Worm (Caenorhabditis elegans) whole organism, L1 larva: ENCODE data around the gene ZK721.4.

Experiments
- C04F5.9 ChIP-seq: sonication (generic microtip); optimal IDR thresholded peaks from 2 replicates; lab custom pipeline; 2016; ENCODE audit warnings: missing genetic modification characterization, missing compliant biosample characterization
- C16A3.4 ChIP-seq: fragments of 150-350 bp; optimal IDR thresholded peaks from 2 replicates; lab custom pipeline; 2014; ENCODE audit warnings: missing biosample characterization, missing genetic modification characterization
- Y116A8C.19 ChIP-seq: sonication (generic microtip); optimal IDR thresholded peaks from 2 replicates; lab custom pipeline; 2016; ENCODE audit warnings: missing compliant biosample characterization, missing genetic modification characterization, borderline replicate concordance
- aha-1 ChIP-seq: fragments of 150-350 bp; optimal IDR thresholded peaks from 2 replicates; lab custom pipeline; 2014; ENCODE audit warnings: missing biosample characterization, missing genetic modification characterization
- alr-1 ChIP-seq: fragments of 200-800 bp; sonication (Bioruptor generic); optimal IDR thresholded peaks from 2 replicates; lab custom pipeline; 2018; ENCODE audit warnings: borderline replicate concordance, mild to moderate bottlenecking, missing genetic modification characterization, missing compliant biosample characterization
- aly-2 ChIP-seq: fragments of 150-350 bp; optimal IDR thresholded peaks from 2 replicates; lab custom pipeline; 2014; ENCODE audit warnings: missing biosample characterization, missing genetic modification characterization
- blmp-1 ChIP-seq: fragments of 150-350 bp; optimal IDR thresholded peaks from 2 replicates; lab custom pipeline; 2014; ENCODE audit warnings: missing biosample characterization, missing genetic modification characterization
- ceh-8 ChIP-seq: fragments of 200-800 bp; sonication (Bioruptor generic); optimal IDR thresholded peaks from 2 replicates; lab custom pipeline; 2018; ENCODE audit warnings: mild to moderate bottlenecking, missing genetic modification characterization, moderate library complexity, missing compliant biosample characterization
- ceh-88 ChIP-seq: fragments of 200-800 bp; sonication (Bioruptor generic); IDR thresholded peaks from 2 replicates; pipeline ENCODE4 v1.3.6; 2022; ENCODE audit warnings: missing genetic modification characterization, missing compliant biosample characterization
- ceh-90 ChIP-seq: sonication (generic microtip); optimal IDR thresholded peaks from 2 replicates; lab custom pipeline; 2016; ENCODE audit warnings: missing genetic modification characterization, missing compliant biosample characterization
- dpl-1 ChIP-seq, 3 experiments: fragments of 150-350 bp in 2 of 3; sonication (generic microtip) in 1 of 3; optimal IDR thresholded peaks; 2 replicates each; lab custom pipeline; 2014 to 2017; ENCODE audit warnings: missing biosample characterization in 3 of 3, missing genetic modification characterization in 3 of 3, missing genetic modification reagents in 3 of 3
- efl-1 ChIP-seq, 4 experiments: fragments of 150-350 bp; optimal IDR thresholded peaks in 3 of 4; peaks in 1 of 4; 1 replicate in 1 of 4; 2 replicates in 3 of 4; lab custom pipeline; 2014; ENCODE audit warnings: missing biosample characterization in 2 of 4, missing genetic modification characterization in 2 of 4, missing genetic modification reagents in 2 of 4
- egl-27 ChIP-seq, 2 experiments: fragments of 150-350 bp in 1 of 2; sonication (generic microtip); optimal IDR thresholded peaks; 3 replicates each; lab custom pipeline; 2017 to 2018; ENCODE audit warnings: missing biosample characterization in 2 of 2, missing genetic modification characterization in 2 of 2, missing genetic modification reagents in 2 of 2
- elt-3 ChIP-seq, 6 experiments: fragments of 150-350 bp in 1 of 6; sonication (generic microtip); optimal IDR thresholded peaks; 2 replicates each; lab custom pipeline; 2017 to 2018; ENCODE audit warnings: missing biosample characterization in 6 of 6, missing genetic modification characterization in 6 of 6, inconsistent platforms in 1 of 6
- ets-5 ChIP-seq: fragments of 200-800 bp; sonication (Bioruptor generic); IDR thresholded peaks from 2 replicates; pipeline ENCODE4 v1.3.6; 2022; ENCODE audit warnings: missing genetic modification characterization, missing compliant biosample characterization
- fkh-4 ChIP-seq: sonication (generic microtip); optimal IDR thresholded peaks from 2 replicates; lab custom pipeline; 2016; ENCODE audit warnings: missing compliant biosample characterization, missing genetic modification characterization, borderline replicate concordance
- fos-1 ChIP-seq: fragments of 150-350 bp; optimal IDR thresholded peaks from 2 replicates; lab custom pipeline; 2014; ENCODE audit warnings: missing biosample characterization, missing genetic modification characterization
- grh-1 ChIP-seq: fragments of 200-800 bp; sonication (Bioruptor generic); IDR thresholded peaks from 2 replicates; pipeline ENCODE4 v1.3.6; 2022; ENCODE audit warnings: missing genetic modification reagents, missing genetic modification characterization, missing compliant biosample characterization
- hlh-17 ChIP-seq: fragments of 200-800 bp; sonication (Bioruptor generic); optimal IDR thresholded peaks from 2 replicates; lab custom pipeline; 2018; ENCODE audit warnings: missing genetic modification characterization, mild to moderate bottlenecking, missing compliant biosample characterization, moderate library complexity, borderline replicate concordance
- hlh-4 ChIP-seq: sonication (generic microtip); optimal IDR thresholded peaks from 2 replicates; lab custom pipeline; 2016; ENCODE audit warnings: mild to moderate bottlenecking, missing genetic modification characterization, missing compliant biosample characterization
- hpl-2 ChIP-seq: fragments of 150-350 bp; optimal IDR thresholded peaks from 2 replicates; lab custom pipeline; 2014; ENCODE audit warnings: missing biosample characterization, missing genetic modification reagents, missing genetic modification characterization
- irx-1 ChIP-seq: sonication (generic microtip); optimal IDR thresholded peaks from 2 replicates; lab custom pipeline; 2016; ENCODE audit warnings: missing genetic modification characterization, missing compliant biosample characterization
- isw-1 ChIP-seq: fragments of 200-800 bp; sonication (Bioruptor generic); IDR thresholded peaks from 2 replicates; pipeline ENCODE4 v1.3.6; 2022; ENCODE audit warnings: missing genetic modification characterization, missing compliant biosample characterization
- jun-1 ChIP-seq: fragments of 150-350 bp; optimal IDR thresholded peaks from 2 replicates; lab custom pipeline; 2014; ENCODE audit warnings: missing biosample characterization, missing genetic modification reagents, missing genetic modification characterization
- lin-14 ChIP-seq: fragments of 200-800 bp; sonication (Bioruptor generic); optimal IDR thresholded peaks from 2 replicates; lab custom pipeline; 2018; ENCODE audit warnings: mild to moderate bottlenecking, missing genetic modification characterization, moderate library complexity, missing compliant biosample characterization
- lir-3 ChIP-seq: sonication (generic microtip); optimal IDR thresholded peaks from 2 replicates; lab custom pipeline; 2016; ENCODE audit warnings: mild to moderate bottlenecking, missing genetic modification characterization, moderate library complexity, missing compliant biosample characterization; ENCODE audit not compliant: poor library complexity
- lsy-2 ChIP-seq, 2 experiments: fragments of 150-350 bp; optimal IDR thresholded peaks; 2 replicates each; lab custom pipeline; 2014; ENCODE audit warnings: missing biosample characterization in 2 of 2, missing genetic modification characterization in 2 of 2
- mab-9 ChIP-seq: fragments of 200-800 bp; sonication (Bioruptor generic); IDR thresholded peaks from 2 replicates; pipeline ENCODE4 v1.3.6; 2022; ENCODE audit warnings: missing genetic modification reagents, missing genetic modification characterization, missing compliant biosample characterization
- mdl-1 ChIP-seq, 2 experiments: fragments of 150-350 bp; optimal IDR thresholded peaks; 2 replicates each; lab custom pipeline; 2014 to 2017; ENCODE audit warnings: missing biosample characterization in 2 of 2, missing genetic modification characterization in 2 of 2, inconsistent platforms in 1 of 2
- mef-2 ChIP-seq: fragments of 150-350 bp; optimal IDR thresholded peaks from 2 replicates; lab custom pipeline; 2014; ENCODE audit warnings: missing biosample characterization, missing genetic modification characterization
- nhr-11 ChIP-seq: fragments of 150-350 bp; optimal IDR thresholded peaks from 2 replicates; lab custom pipeline; 2014; ENCODE audit warnings: missing biosample characterization, missing genetic modification characterization
- nhr-12 ChIP-seq: sonication (generic microtip); optimal IDR thresholded peaks from 2 replicates; lab custom pipeline; 2017; ENCODE audit warnings: missing biosample characterization, missing genetic modification characterization
- nhr-19 ChIP-seq: fragments of 200-800 bp; sonication (Bioruptor generic); conservative IDR thresholded peaks from 2 replicates; pipeline ENCODE4 v1.3.6; 2022; ENCODE audit warnings: missing genetic modification characterization, missing compliant biosample characterization
- nhr-237 ChIP-seq: fragments of 150-350 bp; optimal IDR thresholded peaks from 2 replicates; lab custom pipeline; 2014; ENCODE audit warnings: missing biosample characterization, missing genetic modification characterization
- nhr-47 ChIP-seq: sonication (generic microtip); optimal IDR thresholded peaks from 2 replicates; lab custom pipeline; 2016; ENCODE audit warnings: mild to moderate bottlenecking, missing genetic modification characterization, moderate library complexity, missing compliant biosample characterization
- nhr-77 ChIP-seq: fragments of 150-350 bp; optimal IDR thresholded peaks from 2 replicates; lab custom pipeline; 2014; ENCODE audit warnings: missing biosample characterization, missing genetic modification characterization
- nhr-84 ChIP-seq: sonication (generic microtip); optimal IDR thresholded peaks from 2 replicates; lab custom pipeline; 2017; ENCODE audit warnings: missing biosample characterization, missing genetic modification characterization
- nhr-90 ChIP-seq: sonication (generic microtip); optimal IDR thresholded peaks from 2 replicates; lab custom pipeline; 2016; ENCODE audit warnings: mild to moderate bottlenecking, missing genetic modification characterization, missing compliant biosample characterization; ENCODE audit not compliant: poor library complexity
- pag-3 ChIP-seq: sonication (generic microtip); optimal IDR thresholded peaks from 2 replicates; lab custom pipeline; 2017; ENCODE audit warnings: missing genetic modification characterization, mild to moderate bottlenecking, missing compliant biosample characterization, antibody characterized with exemption, borderline replicate concordance; ENCODE audit not compliant: insufficient read depth
- pax-3 ChIP-seq: fragments of 200-800 bp; sonication (Bioruptor generic); optimal IDR thresholded peaks from 2 replicates; lab custom pipeline; 2018; ENCODE audit warnings: mild to moderate bottlenecking, missing genetic modification characterization, moderate library complexity, missing compliant biosample characterization
- pqm-1 ChIP-seq: sonication (generic microtip); optimal IDR thresholded peaks from 3 replicates; lab custom pipeline; 2017; ENCODE audit warnings: missing biosample characterization, missing genetic modification characterization
- rnt-1 ChIP-seq: sonication (generic microtip); optimal IDR thresholded peaks from 2 replicates; lab custom pipeline; 2016; ENCODE audit warnings: mild to moderate bottlenecking, missing genetic modification characterization, moderate library complexity, missing compliant biosample characterization
- sptf-1 ChIP-seq: fragments of 150-350 bp; optimal IDR thresholded peaks from 2 replicates; lab custom pipeline; 2014; ENCODE audit warnings: missing biosample characterization, missing genetic modification characterization
- sup-37 ChIP-seq: fragments of 200-800 bp; sonication (Bioruptor generic); optimal IDR thresholded peaks from 2 replicates; lab custom pipeline; 2018; ENCODE audit warnings: mild to moderate bottlenecking, missing genetic modification characterization, missing compliant biosample characterization
- swsn-7 ChIP-seq: sonication (generic microtip); optimal IDR thresholded peaks from 2 replicates; lab custom pipeline; 2016; ENCODE audit warnings: missing genetic modification characterization, missing compliant biosample characterization
- unc-130 ChIP-seq: fragments of 150-350 bp; optimal IDR thresholded peaks from 2 replicates; lab custom pipeline; 2017; ENCODE audit warnings: missing biosample characterization, missing genetic modification characterization, inconsistent platforms
- unc-62 ChIP-seq: fragments of 150-350 bp; optimal IDR thresholded peaks from 2 replicates; lab custom pipeline; 2014; ENCODE audit warnings: missing biosample characterization, missing genetic modification reagents, missing genetic modification characterization
- unc-86 ChIP-seq: sonication (generic microtip); optimal IDR thresholded peaks from 2 replicates; lab custom pipeline; 2016; ENCODE audit warnings: missing genetic modification characterization, missing compliant biosample characterization
- zag-1 ChIP-seq: fragments of 150-350 bp; optimal IDR thresholded peaks from 2 replicates; lab custom pipeline; 2014; ENCODE audit warnings: missing biosample characterization, missing genetic modification characterization
- ztf-11 ChIP-seq, 2 experiments: sonication (generic microtip); optimal IDR thresholded peaks; 2 replicates each; lab custom pipeline; 2016 to 2017; ENCODE audit warnings: missing genetic modification characterization in 2 of 2, missing biosample characterization in 1 of 2, missing compliant biosample characterization in 1 of 2
- ztf-4 ChIP-seq: fragments of 150-350 bp; optimal IDR thresholded peaks from 2 replicates; lab custom pipeline; 2014; ENCODE audit warnings: missing biosample characterization, missing genetic modification characterization

ZK721.4 gene

ce11 chrX:8810908-8811307, 32.2 kb downstream of the ZK721.4 start, which contains the start of gene R04E5.9:
Gene R04E5.9, minus strand, starts transcription at chrX:8811142.
- TF ChIP-seq nhr-19 (GFP tag; lab: Robert Waterston, UW) (peak; percentile 68), unc-130 (no peak), fkh-4 (tag; lab: Kevin White, UChicago) (no peak), irx-1 (tag; lab: Kevin White, UChicago) (peak; percentile 62), jun-1 (tag; lab: Kevin White, UChicago) (peak; percentile 88), lin-14 (GFP tag; lab: Kevin White, UChicago) (peak; percentile 99), pax-3 (tag; lab: Kevin White, UChicago) (peak; percentile 68), nhr-77 (tag; lab: Kevin White, UChicago) (peak; percentile 72), nhr-47 (peak; percentile 91), hlh-17 (no peak), nhr-12 (tag; lab: Kevin White, UChicago) (no peak), C04F5.9 (tag; lab: Kevin White, UChicago) (no peak), Y116A8C.19 (tag; lab: Kevin White, UChicago) (no peak), isw-1 (peak; percentile 71), dpl-1 (GFP tag; optimal IDR thresholded peaks at IDR 0.05; lab: Kevin White, UChicago) (peak; percentile 22 to 40 (median 29)), nhr-90 (tag; lab: Kevin White, UChicago) (peak; percentile 64), hlh-4 (no peak), ztf-4 (peak; percentile 59), sptf-1 (no peak), nhr-84 (tag; lab: Kevin White, UChicago) (no peak), lsy-2 (tag; optimal IDR thresholded peaks at IDR 0.05; lab: Kevin White, UChicago) (peak; percentile 65 to 85), unc-62 (GFP tag; lab: Kevin White, UChicago) (no peak), mab-9 (GFP tag; lab: Robert Waterston, UW) (peak; percentile 69), sup-37 (GFP tag; lab: Kevin White, UChicago) (no peak), unc-86 (peak; percentile 91), ceh-88 (GFP tag; lab: Robert Waterston, UW) (peak; percentile 68; the same call in 1 of the 2 replicates), mef-2 (peak; percentile 57), pag-3 (tag; lab: Kevin White, UChicago) (no peak), rnt-1 (tag; lab: Kevin White, UChicago) (peak; percentile 71), ceh-8 (peak; percentile 13), aly-2 (tag; lab: Kevin White, UChicago) (no peak), C16A3.4 (tag; lab: Kevin White, UChicago) (peak; percentile 75), grh-1 (GFP tag; lab: Robert Waterston, UW) (0 out of 2 replicates have a peak, but pooled peaks have one; percentile 34), ztf-11 (tag; optimal IDR thresholded peaks at IDR 0.05; lab: Kevin White, UChicago) (peak in 1 of 2 experiments; percentile 56), egl-27 (tag; optimal IDR thresholded peaks at IDR 0.05; lab: Kevin White, UChicago) (peak in 1 of 2 experiments; percentile 57), nhr-11 (tag; lab: Kevin White, UChicago) (peak; percentile 53), lir-3 (tag; lab: Kevin White, UChicago) (no peak), hpl-2 (GFP tag; lab: Kevin White, UChicago) (peak; percentile 27), mdl-1 (tag; optimal IDR thresholded peaks at IDR 0.05; lab: Kevin White, UChicago) (peak; percentile 69 to 95), blmp-1 (peak; percentile 88), ceh-90 (tag; lab: Kevin White, UChicago) (no peak), elt-3 (tag; optimal IDR thresholded peaks at IDR 0.05; lab: Kevin White, UChicago) (peak in 2 of 6 experiments; percentile 19 to 20), nhr-237 (peak; percentile 66), zag-1 (tag; lab: Kevin White, UChicago) (no peak), swsn-7 (peak; percentile 87), aha-1 (no peak), fos-1 (tag; lab: Kevin White, UChicago) (peak; percentile 79), efl-1 (optimal IDR thresholded peaks at IDR 0.05; lab: Kevin White, UChicago) (peak; percentile 62 to 80), efl-1 (GFP tag; optimal IDR thresholded peaks at IDR 0.05 in 1 of 2; lab: Kevin White, UChicago) (peak; percentile 47 to 94), ets-5 (GFP tag; lab: Robert Waterston, UW) (no peak), alr-1 (tag; lab: Kevin White, UChicago) (no peak), pqm-1 (tag; lab: Kevin White, UChicago) (no peak)
